Fruit fly (Drosophila melanogaster) whole organism, adult: ENCODE measurements around the gene Sr-CIII.

ENCODE experiments used
- CG33017 ChIP-seq: fragments of 200-800 bp; sonication (Bioruptor generic); optimal IDR thresholded peaks from 2 replicates; lab custom pipeline; 2018; ENCODE audit warnings: missing biosample characterization, mild to moderate bottlenecking, missing genetic modification characterization, moderate library complexity
- Clk ChIP-seq: fragments of 200-800 bp; sonication (Bioruptor generic); optimal IDR thresholded peaks from 2 replicates; lab custom pipeline; 2017; ENCODE audit warnings: missing biosample characterization, missing genetic modification characterization
- cnc ChIP-seq, 2 experiments: fragments of >200 bp; optimal IDR thresholded peaks; 2 replicates each; lab custom pipeline; 2017
- pad ChIP-seq: fragments of 200-800 bp; sonication (Bioruptor generic); optimal IDR thresholded peaks from 3 replicates; lab custom pipeline; 2017; ENCODE audit warnings: missing biosample characterization, missing genetic modification characterization, mild to moderate bottlenecking, moderate library complexity, missing genetic modification reagents

dm6 chr2L:4133960-4134359 lies 13.8 kb downstream of the Sr-CIII start:
- TF ChIP-seq cnc (optimal IDR thresholded peaks at IDR 0.05; lab: Kevin White, UChicago), result no peak
- no peak for TF ChIP-seq CG33017 (tag; lab: Kevin White, UChicago)
- no peak for TF ChIP-seq pad (GFP tag; lab: Kevin White, UChicago)
- no peak for TF ChIP-seq Clk (GFP tag; lab: Kevin White, UChicago)
